Worm (Caenorhabditis elegans): Measurements from ENCODE around the gene decr-1.2.

Gene decr-1.2

ce11 chrII:8545315-8545714 lies at the start of gene decr-1.2:
Gene decr-1.2, plus strand, starts transcription at chrII:8545615.
- TF ChIP-seq K02D7.2 (tag; optimal IDR thresholded peaks at IDR 0.05) = no peak
- TF ChIP-seq zip-5 (tag; optimal IDR thresholded peaks at IDR 0.05) = no peak
- no peak for TF ChIP-seq ceh-2 (tag; optimal IDR thresholded peaks at IDR 0.05)
- no peak for TF ChIP-seq gmeb-2 (tag; optimal IDR thresholded peaks at IDR 0.05)
- no peak for TF ChIP-seq elt-2 (tag; optimal IDR thresholded peaks at IDR 0.05)
- TF ChIP-seq ahr-1 (tag; optimal IDR thresholded peaks at IDR 0.05) = no peak

ce11 chrII:8496184-8496583 lies 49.2 kb upstream of the decr-1.2 start:
- TF ChIP-seq fax-1 (tag; optimal IDR thresholded peaks at IDR 0.05) = no peak
- no peak for TF ChIP-seq tbx-7 (tag; optimal IDR thresholded peaks at IDR 0.05)
- no peak for TF ChIP-seq ama-1 (optimal IDR thresholded peaks at IDR 0.05)
- TF ChIP-seq C08G9.2 (tag; optimal IDR thresholded peaks at IDR 0.05) = no peak
- no peak for TF ChIP-seq che-1 (tag; optimal IDR thresholded peaks at IDR 0.05)
- no peak for TF ChIP-seq pros-1 (tag; optimal IDR thresholded peaks at IDR 0.05)
- no peak for TF ChIP-seq elt-4 (tag; optimal IDR thresholded peaks at IDR 0.05)
- TF ChIP-seq ets-4 (tag; optimal IDR thresholded peaks at IDR 0.05) = no peak
- no peak for TF ChIP-seq odd-2 (tag; optimal IDR thresholded peaks at IDR 0.05)
- no peak for TF ChIP-seq lim-6 (tag; optimal IDR thresholded peaks at IDR 0.05)
- TF ChIP-seq ceh-18 (tag; optimal IDR thresholded peaks at IDR 0.05) = no peak
- no peak for TF ChIP-seq ceh-14 (tag; optimal IDR thresholded peaks at IDR 0.05)
- no peak for TF ChIP-seq ceh-6 (GFP tag; optimal IDR thresholded peaks at IDR 0.05)
- no peak for TF ChIP-seq mec-3 (tag; optimal IDR thresholded peaks at IDR 0.05; ENCODE audit: borderline replicate concordance)
- TF ChIP-seq ahr-1 (tag; optimal IDR thresholded peaks at IDR 0.05) = no peak

- no peak for TF ChIP-seq syd-9 (tag; optimal IDR thresholded peaks at IDR 0.05)
- no peak for TF ChIP-seq sox-4 (tag; optimal IDR thresholded peaks at IDR 0.05)
- no peak for TF ChIP-seq fkh-6 (tag; optimal IDR thresholded peaks at IDR 0.05)
- TF ChIP-seq sox-2 (GFP tag; IDR thresholded peaks at IDR 0.05) = no peak
- TF ChIP-seq gmeb-2 (tag; optimal IDR thresholded peaks at IDR 0.05) = no peak
- no peak for TF ChIP-seq nhr-232 (tag; optimal IDR thresholded peaks at IDR 0.05)
- no peak for TF ChIP-seq ztf-16 (tag; optimal IDR thresholded peaks at IDR 0.05)
- TF ChIP-seq unc-42 (tag; optimal IDR thresholded peaks at IDR 0.05) = no peak
- no peak for TF ChIP-seq ref-2 (tag; optimal IDR thresholded peaks at IDR 0.05)
- no peak for TF ChIP-seq Y22D7AL.16 (tag; optimal IDR thresholded peaks at IDR 0.05)
- TF ChIP-seq madf-2 (tag; optimal IDR thresholded peaks at IDR 0.05) = no peak
- no peak for TF ChIP-seq pros-1 (tag; optimal IDR thresholded peaks at IDR 0.05)
- no peak for TF ChIP-seq dve-1 (tag; optimal IDR thresholded peaks at IDR 0.05)
- no peak for TF ChIP-seq ceh-30 (tag; optimal IDR thresholded peaks at IDR 0.05)
- TF ChIP-seq hlh-6 (tag; optimal IDR thresholded peaks at IDR 0.05) = no peak
These were observed 47.2 kb upstream of the decr-1.2 start for ce11 chrII:8498173-8498572.

- TF ChIP-seq hlh-6 (tag; optimal IDR thresholded peaks at IDR 0.05) (no peak), ceh-48 (tag; optimal IDR thresholded peaks at IDR 0.05) (no peak), ceh-2 (tag; optimal IDR thresholded peaks at IDR 0.05) (peak; percentile 2), fkh-6 (tag; optimal IDR thresholded peaks at IDR 0.05) (no peak), syd-9 (tag; optimal IDR thresholded peaks at IDR 0.05) (peak; percentile 21), npax-4 (tag; optimal IDR thresholded peaks at IDR 0.05) (no peak), sox-4 (tag; optimal IDR thresholded peaks at IDR 0.05) (no peak), F13H6.1 (tag; optimal IDR thresholded peaks at IDR 0.05) (no peak), ceh-24 (tag; optimal IDR thresholded peaks at IDR 0.05) (no peak), hlh-13 (GFP tag; optimal IDR thresholded peaks at IDR 0.05) (no peak), unc-86 (tag; optimal IDR thresholded peaks at IDR 0.05) (no peak), C38D4.7 (GFP tag; optimal IDR thresholded peaks at IDR 0.05) (no peak), unc-3 (GFP tag; conservative IDR thresholded peaks at IDR 0.05) (no peak), unc-3 (tag; optimal IDR thresholded peaks at IDR 0.05) (no peak), pax-1 (tag; optimal IDR thresholded peaks at IDR 0.05) (no peak), nfya-1 (tag; optimal IDR thresholded peaks at IDR 0.05) (peak; percentile 36), ceh-14 (tag; optimal IDR thresholded peaks at IDR 0.05) (no peak), che-1 (tag; optimal IDR thresholded peaks at IDR 0.05) (no peak), tbx-7 (tag; optimal IDR thresholded peaks at IDR 0.05) (no peak), sox-2 (GFP tag; IDR thresholded peaks at IDR 0.05) (no peak), pros-1 (tag; optimal IDR thresholded peaks at IDR 0.05) (no peak), ceh-6 (GFP tag; optimal IDR thresholded peaks at IDR 0.05) (no peak), Y22D7AL.16 (tag; optimal IDR thresholded peaks at IDR 0.05) (no peak), fkh-10 (GFP tag; optimal IDR thresholded peaks at IDR 0.05) (no peak), ztf-16 (tag; optimal IDR thresholded peaks at IDR 0.05) (no peak), ceh-45 (GFP tag; IDR thresholded peaks at IDR 0.05) (no peak), hlh-30 (tag; optimal IDR thresholded peaks at IDR 0.05; ENCODE audit: insufficient read depth) (no peak), elt-4 (tag; optimal IDR thresholded peaks at IDR 0.05) (no peak), ceh-34 (tag; optimal IDR thresholded peaks at IDR 0.05) (peak; percentile 54), K02D7.2 (tag; optimal IDR thresholded peaks at IDR 0.05) (no peak)
These were observed 46.4 kb upstream of the decr-1.2 start for ce11 chrII:8499021-8499420.

All from whole organism, late embryonic.